Fruit fly (Drosophila melanogaster): ENCODE data around the gene crp.

- TF ChIP-seq kay (GFP tag; ENCODE audit: borderline replicate concordance) (no peak), Hr96 (GFP tag; optimal IDR thresholded peaks at IDR 0.05) (no peak)
These were observed 23.1 kb upstream of the crp start, which contains the start of the genes cni and fzy for dm6 chr2L:16310648-16311047.

Data from whole organism, adult.